Worm (Caenorhabditis elegans) whole organism, L3 larva: Measurements from ENCODE around the gene C33A12.3.

Experiments used
- ZK546.5 ChIP-seq: sonication (generic microtip); optimal IDR thresholded peaks from 2 replicates; lab custom pipeline; 2017; ENCODE audit warnings: missing biosample characterization, missing genetic modification characterization
- ceh-16 ChIP-seq: sonication (generic microtip); optimal IDR thresholded peaks from 2 replicates; lab custom pipeline; 2017; ENCODE audit warnings: missing biosample characterization, missing genetic modification characterization
- elt-3 ChIP-seq, 3 experiments: fragments of 150-350 bp in 1 of 3; sonication (generic microtip) in 2 of 3; optimal IDR thresholded peaks; 2 replicates in 2 of 3; 4 replicates in 1 of 3; lab custom pipeline; 2014 to 2017; ENCODE audit warnings: missing biosample characterization in 3 of 3, missing genetic modification characterization in 3 of 3
- nfya-1 ChIP-seq: sonication (generic microtip); optimal IDR thresholded peaks from 2 replicates; lab custom pipeline; 2017; ENCODE audit warnings: missing genetic modification characterization, mild to moderate bottlenecking, missing compliant biosample characterization, antibody characterized with exemption, moderate library complexity; ENCODE audit not compliant: insufficient read depth
- pha-4 ChIP-seq: fragments of 150-350 bp; optimal IDR thresholded peaks from 2 replicates; lab custom pipeline; 2014; ENCODE audit warnings: missing biosample characterization, missing genetic modification reagents, missing genetic modification characterization
- snpc-4 ChIP-seq: fragments of 150-350 bp; optimal IDR thresholded peaks from 2 replicates; lab custom pipeline; 2014; ENCODE audit warnings: missing biosample characterization, missing genetic modification characterization
- tbx-2 ChIP-seq: sonication (generic microtip); optimal IDR thresholded peaks from 2 replicates; lab custom pipeline; 2016; ENCODE audit warnings: mild to moderate bottlenecking, missing genetic modification characterization, missing compliant biosample characterization
- unc-39 ChIP-seq: sonication (generic microtip); optimal IDR thresholded peaks from 4 replicates; lab custom pipeline; 2017; ENCODE audit warnings: missing biosample characterization, missing genetic modification characterization

- TF ChIP-seq ZK546.5 (tag; lab: Kevin White, UChicago) = no peak
- TF ChIP-seq tbx-2 (tag; lab: Kevin White, UChicago) = no peak
- TF ChIP-seq ceh-16 = no peak
- TF ChIP-seq pha-4 (tag; lab: Kevin White, UChicago) = no peak
- TF ChIP-seq snpc-4 (tag; lab: Kevin White, UChicago) = no peak
- no peak for TF ChIP-seq unc-39 (tag; lab: Kevin White, UChicago)
- TF ChIP-seq nfya-1 (tag; lab: Kevin White, UChicago) = no peak
- TF ChIP-seq elt-3 (tag; optimal IDR thresholded peaks at IDR 0.05; lab: Kevin White, UChicago) = peak in 1 of 3 experiments; percentile 68
Observed at ce11 chrIV:9477135-9477928, 35.5 kb downstream of the C33A12.3 start, which contains the start of gene wrt-3.
